Worm (Caenorhabditis elegans): ENCODE data around the gene srx-92.
"Not testable (repeated sequence)": the region's sequence is repeated elsewhere in the genome, so short reads cannot be mapped to it uniquely, and the experiment has no call there.

DNA sequence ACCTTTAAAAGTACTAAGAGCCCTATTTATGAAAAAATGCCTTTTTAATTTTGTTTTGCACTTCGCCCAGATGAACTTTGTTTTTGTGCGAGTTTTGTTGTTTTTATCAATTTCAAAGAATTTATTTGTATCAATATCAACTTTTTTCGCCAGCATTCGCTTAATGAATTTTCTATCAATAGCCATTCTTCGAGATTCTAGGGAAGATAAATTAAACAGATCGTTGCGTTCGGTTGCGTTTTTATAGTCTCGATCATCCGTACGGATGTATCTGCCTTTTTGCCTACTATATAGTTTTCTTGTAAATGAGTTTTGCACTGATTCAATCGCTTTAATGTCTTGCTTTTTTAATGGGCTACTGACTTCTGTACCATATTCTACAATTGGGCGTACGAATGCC lies 20.3 kb upstream of the srx-92 start, which contains the start of gene nhr-147:
- not testable (repeated sequence) for TF ChIP-seq nhr-23, pha-4, fos-1, snpc-4, lin-39, jun-1 (tag; optimal IDR thresholded peaks at IDR 0.05)
